Worm (Caenorhabditis elegans): ENCODE measurements around the gene ZK622.4.

The ZK622.4 gene

DNA sequence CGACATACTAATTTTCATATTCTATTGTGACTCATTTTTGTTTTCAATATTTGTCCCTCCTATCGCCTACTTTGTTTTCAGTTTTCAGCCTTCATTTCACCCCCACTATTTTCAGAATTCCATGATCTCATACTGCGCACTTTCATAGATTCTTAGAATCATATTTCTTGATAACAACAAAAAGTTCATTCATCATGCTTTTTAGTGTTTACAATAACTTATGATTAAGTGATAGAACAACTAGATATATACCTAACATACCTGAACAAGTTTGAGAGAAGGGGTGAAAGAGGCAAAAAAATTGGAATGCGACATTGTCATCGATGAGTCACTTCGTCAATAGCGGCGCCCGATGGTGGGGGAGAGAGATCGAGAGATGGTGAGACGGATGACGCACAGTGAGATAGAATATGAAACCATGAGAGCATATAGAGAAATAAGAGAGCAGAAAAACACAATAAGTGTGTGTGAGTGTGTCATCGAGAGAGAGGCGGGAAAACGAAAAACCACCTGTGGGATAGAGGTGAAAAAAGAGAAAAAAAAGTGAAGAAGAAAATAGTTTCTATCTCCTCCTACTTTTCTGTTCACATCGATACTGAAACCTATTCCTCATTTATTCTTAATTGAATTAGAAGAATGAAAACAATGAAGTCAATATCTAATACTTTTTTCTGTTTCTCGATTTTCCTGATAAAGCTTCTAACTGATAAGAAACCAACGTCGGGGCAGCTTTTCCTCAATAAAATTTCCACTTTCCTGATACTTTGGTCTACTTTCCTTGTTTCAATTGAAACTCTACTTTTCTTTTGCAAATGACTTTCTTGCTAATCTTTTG is 44.4 kb downstream of the ZK622.4 start:
- TF ChIP-seq daf-12 (tag; optimal IDR thresholded peaks at IDR 0.05) (no peak), fkh-10 (GFP tag; optimal IDR thresholded peaks at IDR 0.05) (no peak), ztf-4 (tag; optimal IDR thresholded peaks at IDR 0.05) (peak; percentile 50), nhr-237 (tag; optimal IDR thresholded peaks at IDR 0.05) (no peak), nhr-77 (tag; optimal IDR thresholded peaks at IDR 0.05) (no peak), ceh-16 (tag; optimal IDR thresholded peaks at IDR 0.05) (no peak), unc-62 (GFP tag; optimal IDR thresholded peaks at IDR 0.05) (peak; percentile 29), fos-1 (tag; optimal IDR thresholded peaks at IDR 0.05) (peak; percentile 98), elt-1 (tag; optimal IDR thresholded peaks at IDR 0.05) (no peak), ceh-82 (tag; optimal IDR thresholded peaks at IDR 0.05) (no peak), ama-1 (optimal IDR thresholded peaks at IDR 0.05) (no peak), tbx-2 (tag; optimal IDR thresholded peaks at IDR 0.05) (peak; percentile 31), egl-27 (tag; optimal IDR thresholded peaks at IDR 0.05) (peak; percentile 12), elt-2 (tag; optimal IDR thresholded peaks at IDR 0.05) (peak; percentile 81), elt-3 (tag; optimal IDR thresholded peaks at IDR 0.05) (peak in 1 of 3 experiments; percentile 31), nhr-23 (tag; optimal IDR thresholded peaks at IDR 0.05) (peak; percentile 48), snpc-4 (tag; optimal IDR thresholded peaks at IDR 0.05) (peak; percentile 59), lsy-12 (tag; optimal IDR thresholded peaks at IDR 0.05) (peak; percentile 35), ceh-9 (tag; optimal IDR thresholded peaks at IDR 0.05) (no peak), nfya-1 (tag; optimal IDR thresholded peaks at IDR 0.05; ENCODE audit: insufficient read depth) (peak; percentile 81), nhr-67 (tag; optimal IDR thresholded peaks at IDR 0.05) (no peak), jun-1 (tag; optimal IDR thresholded peaks at IDR 0.05) (peak; percentile 97), nhr-43 (tag; optimal IDR thresholded peaks at IDR 0.05; ENCODE audit: poor library complexity, severe bottlenecking) (peak; percentile 22), mdl-1 (tag; optimal IDR thresholded peaks at IDR 0.05) (no peak), skn-1 (tag; optimal IDR thresholded peaks at IDR 0.05) (no peak), lin-15B (tag; optimal IDR thresholded peaks at IDR 0.05) (peak; percentile 56), ceh-28 (tag; optimal IDR thresholded peaks at IDR 0.05) (peak; percentile 61), nhr-11 (tag; optimal IDR thresholded peaks at IDR 0.05) (peak; percentile 39), lin-39 (tag; optimal IDR thresholded peaks at IDR 0.05) (peak; percentile 45), pha-4 (tag; optimal IDR thresholded peaks at IDR 0.05) (peak; percentile 98), nhr-12 (tag; optimal IDR thresholded peaks at IDR 0.05) (no peak), aly-2 (tag; optimal IDR thresholded peaks at IDR 0.05) (no peak), R02D3.7 (tag; optimal IDR thresholded peaks at IDR 0.05) (no peak), pqm-1 (tag; optimal IDR thresholded peaks at IDR 0.05) (peak; percentile 9), eor-1 (tag; optimal IDR thresholded peaks at IDR 0.05) (no peak), unc-39 (tag; optimal IDR thresholded peaks at IDR 0.05) (no peak), hmg-11 (tag; optimal IDR thresholded peaks at IDR 0.05) (peak; percentile 56), nhr-76 (tag; optimal IDR thresholded peaks at IDR 0.05) (peak; percentile 69), zag-1 (tag; optimal IDR thresholded peaks at IDR 0.05) (no peak), mml-1 (tag; optimal IDR thresholded peaks at IDR 0.05) (no peak), nhr-25 (tag; optimal IDR thresholded peaks at IDR 0.05) (peak; percentile 62), egl-5 (tag; optimal IDR thresholded peaks at IDR 0.05) (peak; percentile 9)

ce11 chrII:5337495-5337840 is 45.0 kb downstream of the ZK622.4 start:
- TF ChIP-seq nhr-237 (tag; optimal IDR thresholded peaks at IDR 0.05) (no peak), ZK546.5 (tag; optimal IDR thresholded peaks at IDR 0.05) (no peak), sea-2 (GFP tag; optimal IDR thresholded peaks at IDR 0.05) (no peak), jun-1 (tag; optimal IDR thresholded peaks at IDR 0.05) (peak; percentile 2), nhr-12 (tag; optimal IDR thresholded peaks at IDR 0.05) (no peak), nfya-1 (tag; optimal IDR thresholded peaks at IDR 0.05; ENCODE audit: insufficient read depth) (peak; percentile 7), fkh-2 (tag; optimal IDR thresholded peaks at IDR 0.05) (no peak), nhr-43 (tag; optimal IDR thresholded peaks at IDR 0.05; ENCODE audit: poor library complexity, severe bottlenecking) (no peak), elt-2 (tag; optimal IDR thresholded peaks at IDR 0.05) (peak; percentile 55), egl-5 (tag; optimal IDR thresholded peaks at IDR 0.05) (no peak), nhr-67 (tag; optimal IDR thresholded peaks at IDR 0.05) (no peak), zag-1 (tag; optimal IDR thresholded peaks at IDR 0.05) (no peak), fos-1 (tag; optimal IDR thresholded peaks at IDR 0.05) (peak; percentile 75), nhr-77 (tag; optimal IDR thresholded peaks at IDR 0.05) (no peak), elt-1 (tag; optimal IDR thresholded peaks at IDR 0.05) (no peak), ceh-9 (tag; optimal IDR thresholded peaks at IDR 0.05) (no peak), nhr-23 (tag; optimal IDR thresholded peaks at IDR 0.05) (no peak), lin-39 (tag; optimal IDR thresholded peaks at IDR 0.05) (no peak), nhr-25 (tag; optimal IDR thresholded peaks at IDR 0.05) (no peak), ceh-82 (tag; optimal IDR thresholded peaks at IDR 0.05) (no peak), mml-1 (tag; optimal IDR thresholded peaks at IDR 0.05) (no peak), skn-1 (tag; optimal IDR thresholded peaks at IDR 0.05) (no peak), fkh-10 (GFP tag; optimal IDR thresholded peaks at IDR 0.05) (no peak), eor-1 (tag; optimal IDR thresholded peaks at IDR 0.05) (no peak), hmg-11 (tag; optimal IDR thresholded peaks at IDR 0.05) (no peak), elt-3 (tag; optimal IDR thresholded peaks at IDR 0.05) (no peak), tbx-2 (tag; optimal IDR thresholded peaks at IDR 0.05) (no peak), pha-4 (tag; optimal IDR thresholded peaks at IDR 0.05) (peak; percentile 38), lsy-12 (tag; optimal IDR thresholded peaks at IDR 0.05) (no peak), pqm-1 (tag; optimal IDR thresholded peaks at IDR 0.05) (no peak)
